Worm (Caenorhabditis elegans) whole organism, mixed stage, embryonic: ENCODE results near the gene str-66.

Experiments used
- cnd-1 ChIP-seq: fragments of 200-800 bp; sonication (Bioruptor generic); optimal IDR thresholded peaks from 2 replicates; lab custom pipeline; 2018; ENCODE audit warnings: mild to moderate bottlenecking, missing genetic modification characterization, missing compliant biosample characterization
- nhr-28 ChIP-seq: fragments of 150-350 bp; optimal IDR thresholded peaks from 2 replicates; lab custom pipeline; 2014; ENCODE audit warnings: missing biosample characterization, missing genetic modification characterization
- sem-2 ChIP-seq: fragments of 200-800 bp; sonication (Bioruptor generic); optimal IDR thresholded peaks from 2 replicates; lab custom pipeline; 2018; ENCODE audit warnings: mild to moderate bottlenecking, missing genetic modification characterization, missing compliant biosample characterization

ce11 chrV:3138488-3138887 is 34.5 kb upstream of the str-66 start, which contains the start of the genes irld-3 and F02C9.1:
- TF ChIP-seq sem-2 (GFP tag; lab: Kevin White, UChicago) (no peak), nhr-28 (tag; lab: Kevin White, UChicago) (no peak), cnd-1 (no peak)
